Worm (Caenorhabditis elegans) whole organism, mixed stage, embryonic: ENCODE measurements around the gene ZK1098.2.

Experiments used
- M03D4.4 ChIP-seq: sonication (generic microtip); optimal IDR thresholded peaks from 2 replicates; lab custom pipeline; 2017; ENCODE audit warnings: mild to moderate bottlenecking, missing genetic modification characterization, missing compliant biosample characterization
- bed-3 ChIP-seq: fragments of 200-800 bp; sonication (Bioruptor generic); optimal IDR thresholded peaks from 3 replicates; lab custom pipeline; 2018; ENCODE audit warnings: mild to moderate bottlenecking, missing genetic modification characterization, moderate library complexity, missing compliant biosample characterization
- blmp-1 ChIP-seq: fragments of 150-350 bp; optimal IDR thresholded peaks from 2 replicates; lab custom pipeline; 2014; ENCODE audit warnings: missing biosample characterization, missing genetic modification characterization
- ceh-39 ChIP-seq: fragments of 150-350 bp; optimal IDR thresholded peaks from 2 replicates; lab custom pipeline; 2014; ENCODE audit warnings: missing biosample characterization, missing genetic modification characterization
- ceh-43 ChIP-seq: fragments of 200-800 bp; sonication (Bioruptor generic); optimal IDR thresholded peaks from 2 replicates; lab custom pipeline; 2018; ENCODE audit warnings: mild to moderate bottlenecking, missing genetic modification characterization, moderate library complexity, missing compliant biosample characterization
- ceh-83 ChIP-seq: fragments of 200-800 bp; sonication (Bioruptor generic); optimal IDR thresholded peaks from 2 replicates; lab custom pipeline; 2018; ENCODE audit warnings: mild to moderate bottlenecking, missing genetic modification characterization, missing compliant biosample characterization
- ces-1 ChIP-seq: fragments of 150-350 bp; optimal IDR thresholded peaks from 2 replicates; lab custom pipeline; 2014; ENCODE audit warnings: missing biosample characterization, missing genetic modification reagents, missing genetic modification characterization
- cnd-1 ChIP-seq: fragments of 200-800 bp; sonication (Bioruptor generic); optimal IDR thresholded peaks from 2 replicates; lab custom pipeline; 2018; ENCODE audit warnings: mild to moderate bottlenecking, missing genetic modification characterization, missing compliant biosample characterization
- drap-1 ChIP-seq: fragments of 200-800 bp; sonication (Bioruptor generic); optimal IDR thresholded peaks from 3 replicates; lab custom pipeline; 2018; ENCODE audit warnings: mild to moderate bottlenecking, missing genetic modification characterization, missing compliant biosample characterization
- elt-1 ChIP-seq: sonication (generic microtip); optimal IDR thresholded peaks from 2 replicates; lab custom pipeline; 2017; ENCODE audit warnings: missing genetic modification characterization, mild to moderate bottlenecking, missing compliant biosample characterization, antibody characterized with exemption, moderate library complexity, borderline replicate concordance; ENCODE audit not compliant: insufficient read depth
- elt-3 ChIP-seq: fragments of 150-350 bp; optimal IDR thresholded peaks from 2 replicates; lab custom pipeline; 2014; ENCODE audit warnings: missing biosample characterization, missing genetic modification characterization
- flh-1 ChIP-seq: fragments of 200-800 bp; sonication (Bioruptor generic); optimal IDR thresholded peaks from 2 replicates; lab custom pipeline; 2018; ENCODE audit warnings: mild to moderate bottlenecking, missing genetic modification characterization, moderate library complexity, missing compliant biosample characterization
- hlh-1 ChIP-seq: fragments of 150-350 bp; optimal IDR thresholded peaks from 2 replicates; lab custom pipeline; 2014; ENCODE audit warnings: missing biosample characterization, missing genetic modification reagents, missing genetic modification characterization
- lin-13 ChIP-seq: fragments of 150-350 bp; optimal IDR thresholded peaks from 2 replicates; lab custom pipeline; 2014; ENCODE audit warnings: missing biosample characterization, missing genetic modification characterization
- lin-32 ChIP-seq: fragments of 200-800 bp; sonication (Bioruptor generic); optimal IDR thresholded peaks from 2 replicates; lab custom pipeline; 2018; ENCODE audit warnings: mild to moderate bottlenecking, missing genetic modification characterization, missing compliant biosample characterization
- lsy-2 ChIP-seq: fragments of 150-350 bp; optimal IDR thresholded peaks from 2 replicates; lab custom pipeline; 2014; ENCODE audit warnings: missing biosample characterization, missing genetic modification characterization
- mab-5 ChIP-seq: fragments of 150-350 bp; optimal IDR thresholded peaks from 2 replicates; lab custom pipeline; 2014; ENCODE audit warnings: missing biosample characterization, missing genetic modification characterization
- mep-1 ChIP-seq: fragments of 150-350 bp; optimal IDR thresholded peaks from 2 replicates; lab custom pipeline; 2017; ENCODE audit warnings: missing biosample characterization, missing genetic modification reagents, missing genetic modification characterization, inconsistent platforms
- mls-2 ChIP-seq: sonication (generic microtip); optimal IDR thresholded peaks from 2 replicates; lab custom pipeline; 2016; ENCODE audit warnings: mild to moderate bottlenecking, missing genetic modification characterization, moderate library complexity, missing compliant biosample characterization
- nhr-12 ChIP-seq: fragments of 150-350 bp; optimal IDR thresholded peaks from 2 replicates; lab custom pipeline; 2014; ENCODE audit warnings: missing biosample characterization, missing genetic modification characterization
- nhr-237 ChIP-seq: fragments of 150-350 bp; optimal IDR thresholded peaks from 2 replicates; lab custom pipeline; 2014; ENCODE audit warnings: missing biosample characterization, missing genetic modification characterization
- nhr-28 ChIP-seq: fragments of 150-350 bp; optimal IDR thresholded peaks from 2 replicates; lab custom pipeline; 2014; ENCODE audit warnings: missing biosample characterization, missing genetic modification characterization
- nhr-76 ChIP-seq: sonication (generic microtip); optimal IDR thresholded peaks from 2 replicates; lab custom pipeline; 2017; ENCODE audit warnings: missing biosample characterization, missing genetic modification characterization
- pha-4 ChIP-seq: fragments of 150-350 bp; optimal IDR thresholded peaks from 2 replicates; lab custom pipeline; 2018; ENCODE audit warnings: missing biosample characterization, missing genetic modification reagents, missing genetic modification characterization
- snpc-4 ChIP-seq: fragments of 150-350 bp; optimal IDR thresholded peaks from 2 replicates; lab custom pipeline; 2014; ENCODE audit warnings: missing biosample characterization, missing genetic modification characterization
- sptf-1 ChIP-seq: sonication (generic microtip); optimal IDR thresholded peaks from 2 replicates; lab custom pipeline; 2017; ENCODE audit warnings: mild to moderate bottlenecking, missing genetic modification characterization, moderate library complexity, missing compliant biosample characterization
- unc-120 ChIP-seq: sonication (generic microtip); optimal IDR thresholded peaks from 2 replicates; lab custom pipeline; 2017; ENCODE audit warnings: missing genetic modification characterization, missing compliant biosample characterization; ENCODE audit not compliant: poor library complexity, severe bottlenecking
- unc-39 ChIP-seq: fragments of 150-350 bp; optimal IDR thresholded peaks from 2 replicates; lab custom pipeline; 2014; ENCODE audit warnings: missing biosample characterization, missing genetic modification characterization
- unc-62 ChIP-seq: fragments of 150-350 bp; optimal IDR thresholded peaks from 2 replicates; lab custom pipeline; 2014; ENCODE audit warnings: missing biosample characterization, missing genetic modification reagents, missing genetic modification characterization
- zip-8 ChIP-seq: fragments of 150-350 bp; optimal IDR thresholded peaks from 2 replicates; lab custom pipeline; 2014; ENCODE audit warnings: missing biosample characterization, missing genetic modification characterization
- ztf-11 ChIP-seq: fragments of 150-350 bp; optimal IDR thresholded peaks from 2 replicates; lab custom pipeline; 2014; ENCODE audit warnings: missing biosample characterization, missing genetic modification characterization

The ZK1098.2 gene

ce11 chrIII:9513006-9513405, 16.0 kb upstream of the ZK1098.2 start:
- TF ChIP-seq snpc-4 = no peak
- TF ChIP-seq ceh-83 (GFP tag; lab: Kevin White, UChicago) = no peak
- TF ChIP-seq drap-1 = no peak
- TF ChIP-seq ces-1 = no peak
- TF ChIP-seq lin-13 (tag; lab: Kevin White, UChicago) = no peak
- TF ChIP-seq lsy-2 (tag; lab: Kevin White, UChicago) = no peak
- TF ChIP-seq nhr-237 (tag; lab: Kevin White, UChicago) = no peak
- no peak for TF ChIP-seq elt-3 (tag; lab: Kevin White, UChicago)
- no peak for TF ChIP-seq mab-5
- no peak for TF ChIP-seq nhr-28 (tag; lab: Kevin White, UChicago)
- no peak for TF ChIP-seq nhr-76
- TF ChIP-seq bed-3 (GFP tag; lab: Kevin White, UChicago) = no peak
- TF ChIP-seq cnd-1 (tag; lab: Kevin White, UChicago) = no peak
- no peak for TF ChIP-seq unc-39
- no peak for TF ChIP-seq ceh-39
- no peak for TF ChIP-seq ceh-43 (GFP tag; lab: Kevin White, UChicago)
- no peak for TF ChIP-seq lin-32 (GFP tag; lab: Kevin White, UChicago)
- no peak for TF ChIP-seq M03D4.4 (tag; lab: Kevin White, UChicago)
- no peak for TF ChIP-seq ztf-11 (tag; lab: Kevin White, UChicago)

ce11 chrIII:9513569-9513968, 15.4 kb upstream of the ZK1098.2 start, which contains the start of gene F55H2.8:
TSS of gene F55H2.8 (plus strand) at chrIII:9513869.
- TF ChIP-seq unc-39 (no peak), ces-1 (no peak), nhr-28 (tag; lab: Kevin White, UChicago) (no peak), pha-4 (no peak), bed-3 (GFP tag; lab: Kevin White, UChicago) (no peak), elt-1 (tag; lab: Kevin White, UChicago) (no peak), nhr-76 (no peak), mab-5 (no peak), sptf-1 (tag; lab: Kevin White, UChicago) (no peak), zip-8 (tag; lab: Kevin White, UChicago) (no peak), nhr-12 (tag; lab: Kevin White, UChicago) (no peak), cnd-1 (tag; lab: Kevin White, UChicago) (no peak), ceh-39 (no peak), unc-62 (GFP tag; lab: Kevin White, UChicago) (no peak), snpc-4 (no peak)

ce11 chrIII:9516148-9516547, 12.8 kb upstream of the ZK1098.2 start, which contains the start of gene F55H2.7:
TSS of gene F55H2.7 (minus strand) at chrIII:9516248.
- TF ChIP-seq blmp-1 (tag; lab: Kevin White, UChicago) (no peak), ces-1 (no peak), sptf-1 (tag; lab: Kevin White, UChicago) (no peak), snpc-4 (no peak), nhr-76 (no peak), lsy-2 (tag; lab: Kevin White, UChicago) (no peak), lin-32 (GFP tag; lab: Kevin White, UChicago) (no peak), flh-1 (GFP tag; lab: Kevin White, UChicago) (no peak), bed-3 (GFP tag; lab: Kevin White, UChicago) (no peak), ceh-39 (no peak), drap-1 (no peak), nhr-237 (tag; lab: Kevin White, UChicago) (no peak), ztf-11 (tag; lab: Kevin White, UChicago) (no peak), lin-13 (tag; lab: Kevin White, UChicago) (no peak), mep-1 (tag; lab: Kevin White, UChicago) (no peak), M03D4.4 (tag; lab: Kevin White, UChicago) (no peak), pha-4 (no peak)

DNA sequence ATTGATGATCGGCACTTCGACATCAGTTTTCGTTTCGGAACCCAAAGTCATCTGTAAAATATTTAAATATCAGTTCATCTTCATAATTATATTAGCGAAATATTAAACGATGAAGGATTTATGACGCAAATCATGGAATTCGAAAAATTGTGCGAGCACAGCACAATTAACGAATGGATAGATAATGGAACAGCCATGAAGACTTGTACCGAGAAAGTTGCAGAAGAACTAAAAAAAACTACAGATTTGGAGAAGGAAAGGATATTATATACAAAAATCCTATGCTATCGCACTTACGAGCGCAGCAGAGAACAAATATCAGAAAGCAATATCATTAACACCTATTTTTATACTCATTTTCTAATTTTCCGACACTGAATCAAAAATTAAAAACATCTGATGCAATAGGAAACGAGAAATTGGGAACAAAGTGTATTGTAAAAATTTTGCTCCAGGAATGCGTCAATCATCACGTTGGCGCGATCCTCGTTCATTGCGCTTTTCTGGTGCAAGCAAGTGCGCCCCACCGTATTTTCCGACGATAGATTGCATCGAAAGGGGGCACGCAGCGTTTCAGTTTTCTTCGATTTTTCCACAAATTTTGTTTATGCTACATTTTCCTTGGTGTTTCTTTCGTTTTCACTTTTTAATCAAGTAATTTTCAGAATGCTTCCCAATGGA, 7.4 kb upstream of the ZK1098.2 start, which contains the start of the genes clu-1 and prp-40:
clu-1 (minus strand) TSS at position 51 of the 681 bp plus-strand sequence.
prp-40 (plus strand) TSS at position 666 of the 681 bp plus-strand sequence.
- TF ChIP-seq mls-2 (tag; lab: Kevin White, UChicago) (no peak), ceh-43 (GFP tag; lab: Kevin White, UChicago) (no peak), zip-8 (tag; lab: Kevin White, UChicago) (no peak), snpc-4 (no peak), unc-39 (no peak), unc-120 (peak; percentile 30), ceh-39 (peak; percentile 58), elt-1 (tag; lab: Kevin White, UChicago) (peak; percentile 13), nhr-76 (no peak), ceh-83 (GFP tag; lab: Kevin White, UChicago) (no peak), hlh-1 (tag; lab: Kevin White, UChicago) (peak; percentile 36), mep-1 (tag; lab: Kevin White, UChicago) (peak; percentile 63), unc-62 (GFP tag; lab: Kevin White, UChicago) (peak; percentile 24), sptf-1 (tag; lab: Kevin White, UChicago) (no peak), pha-4 (peak; percentile 88), ces-1 (peak; percentile 72), lsy-2 (tag; lab: Kevin White, UChicago) (peak; percentile 82), lin-32 (GFP tag; lab: Kevin White, UChicago) (no peak), nhr-28 (tag; lab: Kevin White, UChicago) (no peak), ztf-11 (tag; lab: Kevin White, UChicago) (no peak), lin-13 (tag; lab: Kevin White, UChicago) (peak; percentile 81), drap-1 (peak; percentile 15), nhr-237 (tag; lab: Kevin White, UChicago) (peak; percentile 75)
